Fruit fly (Drosophila melanogaster) Kc167 (cell line): ENCODE measurements around the gene MRP.

Experiments used
- Myc ChIP-seq: fragments of >200 bp; optimal IDR thresholded peaks from 2 replicates; lab custom pipeline; 2017; ENCODE audit warnings: missing external identifiers
- Sin3A ChIP-seq: fragments of >200 bp; optimal IDR thresholded peaks from 2 replicates; lab custom pipeline; 2018; ENCODE audit warnings: missing external identifiers
- h ChIP-seq: fragments of >200 bp; optimal IDR thresholded peaks from 3 replicates; lab custom pipeline; 2018; ENCODE audit warnings: missing external identifiers
- insv ChIP-seq: fragments of >200 bp; optimal IDR thresholded peaks from 3 replicates; lab custom pipeline; 2018; ENCODE audit warnings: missing external identifiers
- psq ChIP-seq: fragments of >200 bp; optimal IDR thresholded peaks from 2 replicates; lab custom pipeline; 2017; ENCODE audit warnings: missing external identifiers
- ttk ChIP-seq: sonication (Bioruptor generic); optimal IDR thresholded peaks from 2 replicates; lab custom pipeline; 2017; ENCODE audit warnings: missing external identifiers

The MRP gene

DNA sequence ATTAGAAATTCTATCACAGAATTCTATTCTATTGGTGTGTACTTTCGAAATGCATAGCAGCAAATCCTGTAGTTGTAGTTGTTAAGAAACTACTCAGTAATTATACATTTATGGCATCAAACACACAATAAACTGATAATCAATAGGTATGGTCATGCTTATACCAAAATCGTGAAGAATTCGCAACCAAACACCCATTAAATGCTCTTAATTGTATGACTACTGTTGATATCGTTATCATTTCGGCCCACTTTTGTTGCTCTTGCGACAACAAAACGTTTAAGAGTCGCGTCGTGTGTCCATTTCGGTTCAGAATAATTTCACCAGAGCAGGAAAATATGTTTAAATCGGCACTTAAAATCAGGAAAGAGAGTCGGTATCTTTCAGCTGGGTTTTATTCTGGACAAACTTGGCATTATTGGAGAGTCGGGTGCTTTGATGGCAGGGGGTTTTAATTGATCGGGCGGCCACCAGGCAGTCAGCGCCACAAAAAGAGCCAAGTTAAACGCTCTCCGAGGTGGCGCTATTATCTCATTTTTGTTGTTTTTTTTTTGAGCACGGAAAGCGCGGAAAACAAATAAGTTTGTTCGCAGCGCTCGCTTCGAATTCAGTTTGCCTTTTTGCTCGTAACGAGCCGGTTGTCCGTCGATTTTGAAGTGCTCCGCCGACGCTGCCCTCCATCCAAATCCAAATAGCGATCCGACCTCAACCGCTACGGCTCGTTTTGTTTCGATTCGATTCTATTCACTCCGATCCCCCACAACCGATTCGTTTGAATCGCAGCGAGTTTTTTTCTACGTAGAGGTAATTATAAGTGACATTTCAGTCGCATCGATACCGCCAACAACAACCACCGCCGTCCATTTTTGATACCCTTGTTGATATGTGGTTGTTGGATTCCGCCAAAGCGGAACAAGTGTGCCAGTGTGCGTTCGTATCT, at the start of gene MRP:
Gene MRP, plus strand, starts transcription at position 609 of the 940 bp plus-strand sequence.
- no peak for TF ChIP-seq psq (lab: Kevin White, UChicago)
- no peak for TF ChIP-seq insv
- TF ChIP-seq Myc (lab: Kevin White, UChicago) = no peak
- TF ChIP-seq ttk (lab: Kevin White, UChicago) = no peak
- no peak for TF ChIP-seq h
- TF ChIP-seq Sin3A = no peak

DNA sequence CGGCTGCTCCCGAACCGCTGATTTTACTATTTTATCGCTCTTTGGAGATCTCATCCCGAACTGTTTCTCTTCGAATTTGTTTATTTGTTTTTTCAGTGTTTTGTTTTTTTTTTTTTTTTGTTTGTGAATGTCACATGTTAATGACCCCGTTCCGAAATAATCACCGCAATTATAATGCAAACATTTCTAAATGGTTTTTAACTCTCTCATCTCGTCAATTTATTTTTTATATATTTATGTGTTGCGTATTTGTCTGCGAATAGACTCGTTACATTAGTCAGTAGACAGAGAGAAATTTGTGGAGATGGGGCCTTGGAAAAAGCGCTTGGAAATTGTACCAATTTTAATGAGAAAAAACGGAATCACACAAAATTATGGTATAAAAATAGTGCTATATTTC, 49.2 kb upstream of the MRP start, which contains the start of gene Nepl7:
Gene Nepl7, minus strand, starts transcription at position 101 of the 400 bp plus-strand sequence.
- TF ChIP-seq psq (lab: Kevin White, UChicago) (no peak), h (no peak), Sin3A (no peak), insv (no peak), Myc (lab: Kevin White, UChicago) (no peak), ttk (lab: Kevin White, UChicago) (no peak)

DNA sequence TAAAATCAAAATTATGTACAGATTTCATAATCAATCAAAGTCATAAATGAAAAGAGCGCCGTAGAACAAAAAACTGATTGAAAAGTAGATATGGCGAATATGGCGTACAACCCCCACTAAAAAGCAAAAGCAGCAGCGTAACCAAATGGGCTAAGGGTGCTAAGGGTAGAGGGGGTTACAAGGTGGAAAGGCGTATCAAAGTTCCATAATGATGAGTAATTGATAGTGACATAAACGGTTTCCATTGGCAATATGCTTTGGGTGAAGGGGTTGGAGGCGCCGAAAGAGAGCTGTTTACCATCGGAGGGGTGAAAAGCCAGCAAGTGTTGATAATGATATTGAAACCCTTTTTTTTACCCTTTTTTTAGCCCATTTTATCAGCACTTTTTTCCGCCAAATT, 46.5 kb upstream of the MRP start:
- no peak for TF ChIP-seq psq (lab: Kevin White, UChicago)
- no peak for TF ChIP-seq h
- no peak for TF ChIP-seq Sin3A
- TF ChIP-seq insv = no peak
- no peak for TF ChIP-seq ttk (lab: Kevin White, UChicago)
- TF ChIP-seq Myc (lab: Kevin White, UChicago) = no peak

DNA sequence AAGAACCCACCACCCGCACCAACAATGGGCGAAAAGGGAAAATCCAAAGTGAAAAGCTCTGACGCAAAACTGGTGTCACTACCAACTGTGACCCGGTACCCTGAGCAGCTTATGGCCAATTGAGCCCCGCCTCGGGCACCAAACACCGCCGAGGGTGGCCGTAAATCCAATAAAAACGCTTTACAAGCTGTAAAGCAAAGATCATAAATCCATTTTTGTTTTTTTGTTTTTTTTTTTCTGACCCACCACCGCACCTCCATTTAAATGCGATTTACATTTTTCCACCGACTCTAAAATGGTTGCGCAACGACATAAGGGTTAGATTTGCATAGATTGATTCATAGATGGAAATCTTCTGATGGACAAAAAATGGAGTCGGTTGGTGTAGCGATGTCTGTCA, 44.5 kb upstream of the MRP start:
- no peak for TF ChIP-seq insv
- TF ChIP-seq Myc (lab: Kevin White, UChicago) = no peak
- no peak for TF ChIP-seq psq (lab: Kevin White, UChicago)
- TF ChIP-seq h = no peak
- TF ChIP-seq ttk (lab: Kevin White, UChicago) = no peak

DNA sequence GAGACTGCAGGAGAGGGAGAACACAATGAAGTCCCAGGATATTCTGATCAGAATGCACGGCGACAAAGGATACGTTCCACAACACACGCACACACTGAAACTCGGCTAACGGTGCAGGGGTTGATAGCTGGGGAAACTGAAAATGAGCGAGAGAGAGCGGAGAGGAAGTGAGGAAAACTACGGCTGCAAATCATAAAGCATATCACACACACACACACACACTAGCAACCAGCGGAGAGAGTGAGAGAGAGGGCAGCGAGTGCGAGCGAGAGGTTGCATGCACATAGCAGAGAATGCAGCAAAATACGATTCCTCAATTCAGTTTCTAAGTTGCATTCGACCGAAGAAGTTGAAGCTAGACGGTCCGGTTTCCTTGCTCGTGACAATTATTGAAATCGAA, 40.6 kb upstream of the MRP start:
- no peak for TF ChIP-seq psq (lab: Kevin White, UChicago)
- TF ChIP-seq h = no peak
- TF ChIP-seq Sin3A = no peak
- TF ChIP-seq insv = no peak
- TF ChIP-seq Myc (lab: Kevin White, UChicago) = no peak
- TF ChIP-seq ttk (lab: Kevin White, UChicago) = no peak

DNA sequence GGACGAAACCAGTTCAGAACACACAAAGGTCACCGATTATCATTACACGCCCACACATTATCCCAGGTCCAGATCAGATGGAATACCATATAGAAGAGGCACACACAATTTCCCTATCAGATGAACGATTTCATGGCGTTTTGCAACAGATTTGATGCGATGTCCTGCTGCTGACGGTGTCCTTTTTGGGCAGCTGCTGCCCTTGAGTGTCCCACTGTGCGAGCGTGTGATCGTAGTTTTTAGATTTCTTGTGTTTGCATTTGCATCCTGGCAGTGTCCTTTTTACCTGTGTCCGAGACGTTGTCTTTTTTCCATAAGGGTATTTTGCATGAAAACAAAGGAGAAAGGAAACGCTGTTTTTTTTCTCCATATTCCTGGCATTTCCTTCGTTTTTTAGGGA, 39.5 kb upstream of the MRP start:
- TF ChIP-seq h = no peak
- no peak for TF ChIP-seq insv
- no peak for TF ChIP-seq psq (lab: Kevin White, UChicago)
- TF ChIP-seq Myc (lab: Kevin White, UChicago) = no peak
- TF ChIP-seq Sin3A = no peak

DNA sequence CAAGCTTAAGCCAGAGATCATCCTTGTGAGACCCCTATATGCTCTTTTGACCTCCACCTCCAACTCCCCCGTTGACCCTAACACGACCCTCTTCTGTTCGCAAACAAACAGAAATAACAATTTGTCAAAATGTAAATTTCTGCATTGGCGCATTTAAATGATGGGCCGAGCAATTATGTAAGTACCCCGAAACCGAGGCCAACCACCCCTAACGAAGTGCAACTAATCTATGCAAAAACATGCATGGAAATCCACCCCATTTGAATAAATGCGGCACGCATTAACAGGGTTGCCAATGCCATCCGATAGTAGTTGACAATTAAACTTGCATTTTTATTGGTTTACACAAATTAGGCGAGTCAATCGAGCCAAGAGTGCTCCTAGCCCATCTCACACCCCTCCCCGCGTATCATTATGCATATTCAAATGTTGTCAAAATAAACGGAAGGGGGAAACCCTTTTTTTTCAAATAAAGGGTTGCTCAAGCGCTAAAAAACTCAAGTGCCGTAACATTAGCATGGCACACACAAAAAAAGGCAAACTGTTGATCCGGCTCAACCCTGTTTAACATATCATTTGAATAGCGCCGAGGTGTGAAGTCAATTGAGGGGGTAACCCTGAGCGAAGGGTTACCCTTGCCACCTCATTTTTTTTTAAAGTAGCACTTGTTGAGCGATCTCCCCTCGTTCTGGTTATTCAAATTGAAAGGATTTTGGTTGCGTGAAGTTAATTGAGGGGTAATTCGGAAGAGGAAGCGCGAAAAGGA, 37.1 kb upstream of the MRP start:
- TF ChIP-seq psq (lab: Kevin White, UChicago) = no peak

DNA sequence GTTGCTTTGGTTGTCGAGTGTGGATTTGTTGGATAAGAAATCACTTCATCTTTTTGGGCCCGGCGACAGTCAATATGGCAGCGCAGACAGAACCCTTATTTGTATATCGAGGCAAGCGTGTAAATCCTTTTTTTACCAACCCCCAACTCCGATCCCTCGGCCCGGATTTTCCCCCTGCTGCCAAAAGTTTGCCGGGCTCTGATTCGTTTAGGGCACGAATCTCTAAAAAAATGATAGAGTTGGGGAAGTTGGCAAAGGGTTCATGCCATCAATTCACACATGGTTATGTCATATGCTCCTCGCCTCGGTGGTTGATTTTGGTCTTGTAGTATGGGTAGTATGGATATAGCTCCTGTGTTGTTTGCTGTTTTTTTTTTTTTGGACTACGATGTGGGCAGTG, 32.0 kb upstream of the MRP start:
- no peak for TF ChIP-seq ttk (lab: Kevin White, UChicago)
- no peak for TF ChIP-seq psq (lab: Kevin White, UChicago)
- no peak for TF ChIP-seq insv
- no peak for TF ChIP-seq h
- no peak for TF ChIP-seq Sin3A
- TF ChIP-seq Myc (lab: Kevin White, UChicago) = no peak

DNA sequence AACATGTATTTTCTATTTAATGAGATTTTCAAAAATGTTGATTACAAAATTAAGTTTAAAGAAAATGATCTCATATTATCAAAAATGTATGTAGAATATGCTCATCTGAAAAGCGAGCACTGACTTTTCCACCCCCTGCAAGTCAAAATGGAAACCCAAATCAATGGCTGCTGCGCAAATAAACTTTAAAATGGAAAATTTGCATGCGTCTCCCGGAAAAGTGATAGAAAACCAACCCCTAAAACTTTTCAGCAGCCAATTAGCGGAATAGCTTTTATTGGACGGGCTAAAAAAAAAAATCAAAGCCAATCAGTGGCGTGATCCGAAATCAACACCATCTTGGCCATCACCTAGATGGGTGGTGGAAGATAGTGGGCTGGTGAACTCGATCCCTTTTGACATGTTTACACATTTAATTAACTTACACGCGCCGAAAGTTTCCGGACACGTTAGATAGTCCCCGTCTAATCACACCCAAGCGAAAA, 29.5 kb upstream of the MRP start:
- no peak for TF ChIP-seq Sin3A
- no peak for TF ChIP-seq psq (lab: Kevin White, UChicago)
- TF ChIP-seq insv = no peak
- TF ChIP-seq Myc (lab: Kevin White, UChicago) = no peak
- TF ChIP-seq ttk (lab: Kevin White, UChicago) = no peak
- TF ChIP-seq h = no peak

DNA sequence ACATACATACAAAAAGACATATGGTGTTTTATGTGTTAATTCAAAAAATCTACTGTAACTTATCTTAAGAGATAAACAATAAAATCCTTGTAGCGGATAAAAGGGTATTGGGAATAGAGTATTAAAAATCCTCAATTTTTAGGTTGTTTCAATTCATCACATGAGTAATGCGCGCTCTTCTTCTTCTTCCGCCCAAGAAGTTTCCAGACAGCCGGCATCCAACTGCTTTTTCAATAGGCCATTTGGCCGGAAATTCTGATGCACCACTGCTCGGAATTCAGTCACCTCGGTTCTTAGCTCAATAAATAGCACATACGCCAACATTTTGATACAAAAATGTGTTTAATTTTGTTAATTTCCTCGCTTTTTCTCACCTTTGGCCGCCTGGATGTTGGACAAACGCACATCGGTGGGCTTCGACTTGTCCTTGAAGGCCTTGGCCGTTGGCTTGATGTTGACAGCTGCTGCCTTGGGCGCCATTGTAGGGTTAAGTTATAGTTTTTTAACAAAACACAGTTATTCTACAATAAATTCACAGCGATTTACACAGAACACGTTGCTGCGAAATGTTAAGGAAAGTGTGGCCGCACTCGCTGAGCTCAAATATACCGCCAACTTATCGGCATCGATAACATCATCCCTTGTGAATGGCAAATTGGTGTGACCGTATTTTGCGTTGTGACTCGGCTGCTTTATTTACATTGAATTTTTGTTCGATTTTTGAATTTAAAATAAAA, 26.3 kb upstream of the MRP start, which contains the start of the genes CCT4 and CG6153:
Gene CCT4, minus strand, starts transcription at position 592 of the 737 bp plus-strand sequence.
Gene CG6153, plus strand, starts transcription at position 651 of the 737 bp plus-strand sequence.
- TF ChIP-seq Sin3A (no peak), psq (lab: Kevin White, UChicago) (no peak), ttk (lab: Kevin White, UChicago) (no peak), h (no peak), Myc (lab: Kevin White, UChicago) (no peak), insv (no peak)

DNA sequence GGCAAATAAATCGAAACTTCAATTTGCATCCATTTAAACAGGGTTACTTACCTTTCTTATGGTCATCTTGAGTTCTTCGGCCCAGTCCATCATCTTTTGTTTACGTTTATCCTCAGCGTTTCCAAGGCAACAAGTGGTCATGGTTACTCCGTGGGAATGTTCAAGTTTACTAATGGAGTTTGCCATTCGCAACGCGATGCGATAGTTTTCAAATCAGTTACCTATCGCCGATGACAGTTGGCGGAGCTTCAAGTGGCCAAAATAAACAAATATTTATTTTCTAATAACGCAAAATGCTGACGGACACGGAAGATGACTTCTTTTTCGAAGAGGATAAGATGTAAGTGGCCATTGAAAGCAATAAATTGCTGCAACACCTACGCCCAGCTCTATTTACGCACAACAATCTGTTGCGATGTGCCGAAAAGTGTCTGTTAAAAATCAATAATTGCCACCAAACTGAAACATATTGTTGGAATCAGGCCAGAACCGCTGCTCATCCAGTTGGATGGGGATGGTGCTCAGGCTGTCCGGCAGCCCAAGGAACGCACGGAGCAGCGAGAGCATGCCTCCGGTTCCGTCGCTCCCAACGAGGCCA, 23.9 kb upstream of the MRP start, which contains the start of the genes IFT43 and PICK1:
Gene IFT43, minus strand, starts transcription at position 166 of the 598 bp plus-strand sequence.
Gene PICK1, plus strand, starts transcription at position 211 of the 598 bp plus-strand sequence.
- no peak for TF ChIP-seq psq (lab: Kevin White, UChicago)
- no peak for TF ChIP-seq Myc (lab: Kevin White, UChicago)
- TF ChIP-seq insv = no peak
